Fruit fly (Drosophila melanogaster): Measurements from ENCODE around the gene ssp.

- TF ChIP-seq CG8478 (optimal IDR thresholded peaks at IDR 0.05) (no peak), CTCF (optimal IDR thresholded peaks at IDR 0.05) (no peak)
These were observed 8.9 kb upstream of the ssp start for dm6 chr3L:12109045-12109632.
